Worm (Caenorhabditis elegans) whole organism, late embryonic: Measurements from ENCODE around the gene K09E9.1.

Experiments
- ceh-22 ChIP-seq: sonication (generic microtip); optimal IDR thresholded peaks from 2 replicates; lab custom pipeline; 2017; ENCODE audit warnings: missing biosample characterization, missing genetic modification characterization
- che-1 ChIP-seq: sonication (generic microtip); optimal IDR thresholded peaks from 2 replicates; lab custom pipeline; 2016; ENCODE audit warnings: mild to moderate bottlenecking, missing genetic modification characterization, missing compliant biosample characterization
- elt-2 ChIP-seq: sonication (generic microtip); optimal IDR thresholded peaks from 2 replicates; lab custom pipeline; 2016; ENCODE audit warnings: missing genetic modification reagents, missing genetic modification characterization, missing compliant biosample characterization
- lin-11 ChIP-seq: fragments of 200-800 bp; sonication (Bioruptor generic); optimal IDR thresholded peaks from 2 replicates; lab custom pipeline; 2018; ENCODE audit warnings: mild to moderate bottlenecking, missing genetic modification characterization, missing compliant biosample characterization
- nhr-232 ChIP-seq: sonication (generic microtip); optimal IDR thresholded peaks from 2 replicates; lab custom pipeline; 2016; ENCODE audit warnings: missing genetic modification characterization, missing compliant biosample characterization
- pha-4 ChIP-seq: fragments of 150-350 bp; optimal IDR thresholded peaks from 2 replicates; lab custom pipeline; 2018; ENCODE audit warnings: missing biosample characterization, missing genetic modification reagents, missing genetic modification characterization
- pros-1 ChIP-seq: fragments of 150-350 bp; optimal IDR thresholded peaks from 2 replicates; lab custom pipeline; 2014; ENCODE audit warnings: missing biosample characterization, missing genetic modification reagents, missing genetic modification characterization
- tbx-2 ChIP-seq: sonication (generic microtip); optimal IDR thresholded peaks from 2 replicates; lab custom pipeline; 2016; ENCODE audit warnings: missing genetic modification characterization, missing compliant biosample characterization

DNA sequence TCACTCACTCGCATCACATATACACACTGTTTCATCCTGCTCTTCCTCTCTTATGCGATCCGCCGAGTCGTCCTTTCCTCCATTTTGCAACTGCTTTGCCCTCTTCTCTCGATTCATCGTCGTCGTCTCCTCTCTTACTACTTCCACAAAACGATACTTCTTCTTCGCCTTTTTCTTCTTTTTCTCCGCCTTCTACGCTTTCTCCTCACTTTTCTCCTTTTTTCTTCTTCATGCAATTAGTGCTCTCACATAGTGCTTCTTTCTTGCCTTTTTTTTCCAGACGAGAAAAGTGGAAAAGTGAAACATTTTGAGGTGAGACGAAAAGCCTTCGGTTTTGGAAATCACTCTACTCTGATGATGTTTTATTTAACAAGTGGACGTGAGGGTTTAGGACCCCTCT lies 39.3 kb downstream of the K09E9.1 start:
- TF ChIP-seq pha-4, result no peak
- no peak for TF ChIP-seq nhr-232 (tag; lab: Kevin White, UChicago)
- TF ChIP-seq che-1 (tag; lab: Kevin White, UChicago), result no peak
- no peak for TF ChIP-seq ceh-22 (tag; lab: Kevin White, UChicago)
- no peak for TF ChIP-seq lin-11 (tag; lab: Kevin White, UChicago)
- no peak for TF ChIP-seq pros-1 (tag; lab: Kevin White, UChicago)
- TF ChIP-seq elt-2 (tag; lab: Kevin White, UChicago), result no peak
- no peak for TF ChIP-seq tbx-2
